Worm (Caenorhabditis elegans) whole organism, L1 larva: ENCODE measurements around the gene R74.2.

ENCODE experiments used
- C04F5.9 ChIP-seq: sonication (generic microtip); optimal IDR thresholded peaks from 2 replicates; lab custom pipeline; 2016; ENCODE audit warnings: missing genetic modification characterization, missing compliant biosample characterization
- F16B12.6 ChIP-seq: fragments of 150-350 bp; optimal IDR thresholded peaks from 2 replicates; lab custom pipeline; 2014; ENCODE audit warnings: missing biosample characterization, missing genetic modification characterization
- alr-1 ChIP-seq: fragments of 200-800 bp; sonication (Bioruptor generic); optimal IDR thresholded peaks from 2 replicates; lab custom pipeline; 2018; ENCODE audit warnings: borderline replicate concordance, mild to moderate bottlenecking, missing genetic modification characterization, missing compliant biosample characterization
- aly-2 ChIP-seq: fragments of 150-350 bp; optimal IDR thresholded peaks from 2 replicates; lab custom pipeline; 2014; ENCODE audit warnings: missing biosample characterization, missing genetic modification characterization
- ama-1 ChIP-seq: fragments of 150-350 bp; optimal IDR thresholded peaks from 2 replicates; lab custom pipeline; 2014
- blmp-1 ChIP-seq: fragments of 150-350 bp; optimal IDR thresholded peaks from 2 replicates; lab custom pipeline; 2014; ENCODE audit warnings: missing biosample characterization, missing genetic modification characterization
- ceh-63 ChIP-seq: fragments of 200-800 bp; sonication (Bioruptor generic); optimal IDR thresholded peaks from 2 replicates; lab custom pipeline; 2018; ENCODE audit warnings: mild to moderate bottlenecking, missing genetic modification characterization, missing compliant biosample characterization
- ceh-8 ChIP-seq: fragments of 200-800 bp; sonication (Bioruptor generic); optimal IDR thresholded peaks from 2 replicates; lab custom pipeline; 2018; ENCODE audit warnings: mild to moderate bottlenecking, missing genetic modification characterization, moderate library complexity, missing compliant biosample characterization
- ceh-82 ChIP-seq, 3 experiments: fragments of 150-350 bp in 1 of 3; sonication (generic microtip) in 2 of 3; optimal IDR thresholded peaks; 2 replicates each; lab custom pipeline; 2014 to 2017; ENCODE audit warnings: missing biosample characterization in 3 of 3, missing genetic modification characterization in 3 of 3
- ceh-88 ChIP-seq: fragments of 200-800 bp; sonication (Bioruptor generic); IDR thresholded peaks from 2 replicates; pipeline ENCODE4 v1.3.6; 2022; ENCODE audit warnings: missing genetic modification characterization, missing compliant biosample characterization
- ces-1 ChIP-seq: fragments of 150-350 bp; optimal IDR thresholded peaks from 2 replicates; lab custom pipeline; 2014; ENCODE audit warnings: missing biosample characterization, missing genetic modification reagents, missing genetic modification characterization
- dpl-1 ChIP-seq, 3 experiments: fragments of 150-350 bp in 2 of 3; sonication (generic microtip) in 1 of 3; optimal IDR thresholded peaks; 2 replicates each; lab custom pipeline; 2014 to 2017; ENCODE audit warnings: missing biosample characterization in 3 of 3, missing genetic modification characterization in 3 of 3, missing genetic modification reagents in 3 of 3
- egl-13 ChIP-seq: sonication (generic microtip); optimal IDR thresholded peaks from 2 replicates; lab custom pipeline; 2016; ENCODE audit warnings: missing genotype, missing genetic modification reagents, missing genetic modification characterization, missing compliant biosample characterization
- elt-2 ChIP-seq: sonication (generic microtip); optimal IDR thresholded peaks from 2 replicates; lab custom pipeline; 2016; ENCODE audit warnings: missing genetic modification characterization, mild to moderate bottlenecking, inconsistent platforms, missing compliant biosample characterization, missing genetic modification reagents
- ets-5 ChIP-seq: fragments of 200-800 bp; sonication (Bioruptor generic); IDR thresholded peaks from 2 replicates; pipeline ENCODE4 v1.3.6; 2022; ENCODE audit warnings: missing genetic modification characterization, missing compliant biosample characterization
- fkh-4 ChIP-seq: sonication (generic microtip); optimal IDR thresholded peaks from 2 replicates; lab custom pipeline; 2016; ENCODE audit warnings: missing compliant biosample characterization, missing genetic modification characterization, borderline replicate concordance
- grh-1 ChIP-seq: fragments of 200-800 bp; sonication (Bioruptor generic); IDR thresholded peaks from 2 replicates; pipeline ENCODE4 v1.3.6; 2022; ENCODE audit warnings: missing genetic modification reagents, missing genetic modification characterization, missing compliant biosample characterization
- hlh-4 ChIP-seq: sonication (generic microtip); optimal IDR thresholded peaks from 2 replicates; lab custom pipeline; 2016; ENCODE audit warnings: mild to moderate bottlenecking, missing genetic modification characterization, missing compliant biosample characterization
- hpl-2 ChIP-seq: fragments of 150-350 bp; optimal IDR thresholded peaks from 2 replicates; lab custom pipeline; 2014; ENCODE audit warnings: missing biosample characterization, missing genetic modification reagents, missing genetic modification characterization
- irx-1 ChIP-seq: sonication (generic microtip); optimal IDR thresholded peaks from 2 replicates; lab custom pipeline; 2016; ENCODE audit warnings: missing genetic modification characterization, missing compliant biosample characterization
- isw-1 ChIP-seq: fragments of 200-800 bp; sonication (Bioruptor generic); IDR thresholded peaks from 2 replicates; pipeline ENCODE4 v1.3.6; 2022; ENCODE audit warnings: missing genetic modification characterization, missing compliant biosample characterization
- lin-14 ChIP-seq: fragments of 200-800 bp; sonication (Bioruptor generic); optimal IDR thresholded peaks from 2 replicates; lab custom pipeline; 2018; ENCODE audit warnings: mild to moderate bottlenecking, missing genetic modification characterization, moderate library complexity, missing compliant biosample characterization
- lin-39 ChIP-seq: fragments of 150-350 bp; optimal IDR thresholded peaks from 2 replicates; lab custom pipeline; 2014; ENCODE audit warnings: missing biosample characterization, missing genetic modification reagents, missing genetic modification characterization
- lir-3 ChIP-seq: sonication (generic microtip); optimal IDR thresholded peaks from 2 replicates; lab custom pipeline; 2016; ENCODE audit warnings: mild to moderate bottlenecking, missing genetic modification characterization, moderate library complexity, missing compliant biosample characterization; ENCODE audit not compliant: poor library complexity
- mdl-1 ChIP-seq, 2 experiments: fragments of 150-350 bp; optimal IDR thresholded peaks; 2 replicates each; lab custom pipeline; 2014 to 2017; ENCODE audit warnings: missing biosample characterization in 2 of 2, missing genetic modification characterization in 2 of 2, inconsistent platforms in 1 of 2
- mef-2 ChIP-seq: fragments of 150-350 bp; optimal IDR thresholded peaks from 2 replicates; lab custom pipeline; 2014; ENCODE audit warnings: missing biosample characterization, missing genetic modification characterization
- mep-1 ChIP-seq: fragments of 150-350 bp; optimal IDR thresholded peaks from 2 replicates; lab custom pipeline; 2014; ENCODE audit warnings: missing biosample characterization, missing genetic modification characterization
- nhr-19 ChIP-seq: fragments of 200-800 bp; sonication (Bioruptor generic); conservative IDR thresholded peaks from 2 replicates; pipeline ENCODE4 v1.3.6; 2022; ENCODE audit warnings: missing genetic modification characterization, missing compliant biosample characterization
- nhr-237 ChIP-seq: fragments of 150-350 bp; optimal IDR thresholded peaks from 2 replicates; lab custom pipeline; 2014; ENCODE audit warnings: missing biosample characterization, missing genetic modification characterization
- nhr-28 ChIP-seq: fragments of 150-350 bp; optimal IDR thresholded peaks from 2 replicates; lab custom pipeline; 2014; ENCODE audit warnings: missing biosample characterization, missing genetic modification characterization
- nhr-47 ChIP-seq: sonication (generic microtip); optimal IDR thresholded peaks from 2 replicates; lab custom pipeline; 2016; ENCODE audit warnings: mild to moderate bottlenecking, missing genetic modification characterization, moderate library complexity, missing compliant biosample characterization
- nhr-76 ChIP-seq: sonication (generic microtip); optimal IDR thresholded peaks from 2 replicates; lab custom pipeline; 2017; ENCODE audit warnings: missing biosample characterization, missing genetic modification characterization
- nhr-84 ChIP-seq: sonication (generic microtip); optimal IDR thresholded peaks from 2 replicates; lab custom pipeline; 2017; ENCODE audit warnings: missing biosample characterization, missing genetic modification characterization
- nhr-90 ChIP-seq: sonication (generic microtip); optimal IDR thresholded peaks from 2 replicates; lab custom pipeline; 2016; ENCODE audit warnings: mild to moderate bottlenecking, missing genetic modification characterization, missing compliant biosample characterization; ENCODE audit not compliant: poor library complexity
- pag-3 ChIP-seq: sonication (generic microtip); optimal IDR thresholded peaks from 2 replicates; lab custom pipeline; 2017; ENCODE audit warnings: missing genetic modification characterization, mild to moderate bottlenecking, missing compliant biosample characterization, antibody characterized with exemption, borderline replicate concordance; ENCODE audit not compliant: insufficient read depth
- pax-3 ChIP-seq: fragments of 200-800 bp; sonication (Bioruptor generic); optimal IDR thresholded peaks from 2 replicates; lab custom pipeline; 2018; ENCODE audit warnings: mild to moderate bottlenecking, missing genetic modification characterization, moderate library complexity, missing compliant biosample characterization
- pqm-1 ChIP-seq: sonication (generic microtip); optimal IDR thresholded peaks from 3 replicates; lab custom pipeline; 2017; ENCODE audit warnings: missing biosample characterization, missing genetic modification characterization
- rnt-1 ChIP-seq: sonication (generic microtip); optimal IDR thresholded peaks from 2 replicates; lab custom pipeline; 2016; ENCODE audit warnings: mild to moderate bottlenecking, missing genetic modification characterization, moderate library complexity, missing compliant biosample characterization
- skn-1 ChIP-seq: fragments of 150-350 bp; optimal IDR thresholded peaks from 2 replicates; lab custom pipeline; 2014; ENCODE audit warnings: missing biosample characterization, missing genetic modification characterization
- snpc-4 ChIP-seq: fragments of 150-350 bp; optimal IDR thresholded peaks from 2 replicates; lab custom pipeline; 2014; ENCODE audit warnings: missing biosample characterization, missing genetic modification characterization
- sox-4 ChIP-seq: sonication (generic microtip); optimal IDR thresholded peaks from 2 replicates; lab custom pipeline; 2016; ENCODE audit warnings: missing genetic modification characterization, missing compliant biosample characterization
- swsn-7 ChIP-seq: sonication (generic microtip); optimal IDR thresholded peaks from 2 replicates; lab custom pipeline; 2016; ENCODE audit warnings: missing genetic modification characterization, missing compliant biosample characterization
- tlp-1 ChIP-seq: fragments of 150-350 bp; optimal IDR thresholded peaks from 2 replicates; lab custom pipeline; 2014; ENCODE audit warnings: missing biosample characterization, missing genetic modification characterization
- unc-130 ChIP-seq: fragments of 150-350 bp; optimal IDR thresholded peaks from 2 replicates; lab custom pipeline; 2017; ENCODE audit warnings: missing biosample characterization, missing genetic modification characterization, inconsistent platforms
- unc-30 ChIP-seq: sonication (generic microtip); optimal IDR thresholded peaks from 2 replicates; lab custom pipeline; 2017; ENCODE audit warnings: missing biosample characterization, missing genetic modification characterization
- unc-62 ChIP-seq: fragments of 150-350 bp; optimal IDR thresholded peaks from 2 replicates; lab custom pipeline; 2014; ENCODE audit warnings: missing biosample characterization, missing genetic modification reagents, missing genetic modification characterization
- unc-86 ChIP-seq: sonication (generic microtip); optimal IDR thresholded peaks from 2 replicates; lab custom pipeline; 2016; ENCODE audit warnings: missing genetic modification characterization, missing compliant biosample characterization
- unc-98 ChIP-seq: fragments of 200-800 bp; sonication (Bioruptor generic); IDR thresholded peaks from 2 replicates; pipeline ENCODE4 v1.3.6; 2022; ENCODE audit warnings: missing genetic modification characterization, missing compliant biosample characterization
- xbp-1 ChIP-seq: sonication (generic microtip); optimal IDR thresholded peaks from 2 replicates; lab custom pipeline; 2016; ENCODE audit warnings: missing genetic modification characterization, missing compliant biosample characterization
- zag-1 ChIP-seq: fragments of 150-350 bp; optimal IDR thresholded peaks from 2 replicates; lab custom pipeline; 2014; ENCODE audit warnings: missing biosample characterization, missing genetic modification characterization
- ztf-11 ChIP-seq, 2 experiments: sonication (generic microtip); optimal IDR thresholded peaks; 2 replicates each; lab custom pipeline; 2016 to 2017; ENCODE audit warnings: missing genetic modification characterization in 2 of 2, missing biosample characterization in 1 of 2, missing compliant biosample characterization in 1 of 2

Gene R74.2

ce11 chrIII:4236178-4236577 is 48.2 kb downstream of the R74.2 start (continued):
- TF ChIP-seq rnt-1: no peak
- TF ChIP-seq C04F5.9 (tag; lab: Kevin White, UChicago): no peak
- TF ChIP-seq unc-86 (tag; lab: Kevin White, UChicago): no peak
- no peak for TF ChIP-seq nhr-84 (tag; lab: Kevin White, UChicago)
- TF ChIP-seq ceh-8: no peak
- no peak for TF ChIP-seq isw-1 (GFP tag; lab: Robert Waterston, UW)
- TF ChIP-seq ceh-63 (GFP tag; lab: Kevin White, UChicago): no peak
- no peak for TF ChIP-seq lin-39 (tag; lab: Kevin White, UChicago)
- no peak for TF ChIP-seq ceh-88 (GFP tag; lab: Robert Waterston, UW)
- TF ChIP-seq sox-4 (tag; lab: Kevin White, UChicago): no peak
- TF ChIP-seq pax-3 (tag; lab: Kevin White, UChicago): no peak
- no peak for TF ChIP-seq nhr-76 (tag; lab: Kevin White, UChicago)
- no peak for TF ChIP-seq dpl-1 (GFP tag; optimal IDR thresholded peaks at IDR 0.05; lab: Kevin White, UChicago)
- no peak for TF ChIP-seq ztf-11 (tag; optimal IDR thresholded peaks at IDR 0.05; lab: Kevin White, UChicago)
- no peak for TF ChIP-seq F16B12.6 (tag; lab: Kevin White, UChicago)
- no peak for TF ChIP-seq ces-1 (GFP tag; lab: Kevin White, UChicago)
- TF ChIP-seq lin-14: peak; percentile 61
- no peak for TF ChIP-seq unc-62 (GFP tag; lab: Kevin White, UChicago)
- no peak for TF ChIP-seq nhr-28 (tag; lab: Kevin White, UChicago)
- TF ChIP-seq irx-1 (tag; lab: Kevin White, UChicago): no peak
- no peak for TF ChIP-seq hlh-4
- no peak for TF ChIP-seq ama-1 (lab: Kevin White, UChicago)
- TF ChIP-seq mdl-1 (tag; optimal IDR thresholded peaks at IDR 0.05; lab: Kevin White, UChicago): no peak
- TF ChIP-seq elt-2: no peak
- peak; percentile 20; the same call in 1 of the 2 replicates for TF ChIP-seq nhr-19 (GFP tag; lab: Robert Waterston, UW)
- no peak for TF ChIP-seq ets-5 (GFP tag; lab: Robert Waterston, UW)
- TF ChIP-seq pqm-1 (tag; lab: Kevin White, UChicago): no peak
- no peak for TF ChIP-seq fkh-4 (tag; lab: Kevin White, UChicago)
- no peak for TF ChIP-seq mef-2
- no peak for TF ChIP-seq egl-13 (tag; lab: Kevin White, UChicago)
- no peak for TF ChIP-seq pag-3 (tag; lab: Kevin White, UChicago)
- TF ChIP-seq blmp-1: peak; percentile 92
- TF ChIP-seq snpc-4 (tag; lab: Kevin White, UChicago): no peak
- no peak for TF ChIP-seq skn-1
- no peak for TF ChIP-seq unc-98
- peak; percentile 19 for TF ChIP-seq nhr-90
- TF ChIP-seq hpl-2 (GFP tag; lab: Kevin White, UChicago): no peak
- TF ChIP-seq aly-2 (tag; lab: Kevin White, UChicago): no peak
- peak; percentile 29 for TF ChIP-seq mep-1 (tag; lab: Kevin White, UChicago)
- no peak for TF ChIP-seq alr-1 (tag; lab: Kevin White, UChicago)
- TF ChIP-seq unc-30 (tag; lab: Kevin White, UChicago): no peak
- peak; percentile 11 for TF ChIP-seq swsn-7
- TF ChIP-seq lir-3 (tag; lab: Kevin White, UChicago): no peak
- TF ChIP-seq xbp-1 (tag; lab: Kevin White, UChicago): no peak
- TF ChIP-seq unc-130: no peak
- no peak for TF ChIP-seq tlp-1 (tag; lab: Kevin White, UChicago)
- peak; percentile 14 for TF ChIP-seq nhr-47 (tag; lab: Kevin White, UChicago)
- 0 out of 2 replicates have a peak, but pooled peaks have one; percentile 27 for TF ChIP-seq grh-1 (GFP tag; lab: Robert Waterston, UW)
- no peak for TF ChIP-seq zag-1
- no peak for TF ChIP-seq nhr-237 (tag; lab: Kevin White, UChicago)
- TF ChIP-seq ceh-82 (tag; optimal IDR thresholded peaks at IDR 0.05; lab: Kevin White, UChicago): no peak
